Fruit fly (Drosophila melanogaster) whole organism, embryonic: ENCODE data around the gene Patsas.

Experiments used
- ATbp ChIP-seq: fragments of 200-800 bp; sonication (Bioruptor generic); optimal IDR thresholded peaks from 2 replicates; lab custom pipeline; 2017; ENCODE audit warnings: missing biosample characterization, mild to moderate bottlenecking, missing genetic modification characterization, missing genetic modification reagents
- Asciz ChIP-seq: fragments of 200-800 bp; sonication (Bioruptor generic); optimal IDR thresholded peaks from 2 replicates; lab custom pipeline; 2017; ENCODE audit warnings: missing biosample characterization, mild to moderate bottlenecking, missing genetic modification characterization, missing genetic modification reagents
- CG13894 ChIP-seq: fragments of 200-800 bp; sonication (Bioruptor generic); optimal IDR thresholded peaks from 3 replicates; lab custom pipeline; 2018; ENCODE audit warnings: missing biosample characterization, mild to moderate bottlenecking, missing genetic modification characterization, moderate library complexity
- CG14710 ChIP-seq: fragments of 200-800 bp; sonication (Bioruptor generic); optimal IDR thresholded peaks from 3 replicates; lab custom pipeline; 2019; ENCODE audit warnings: missing biosample characterization, mild to moderate bottlenecking, missing genetic modification characterization, moderate library complexity
- CG15479 ChIP-seq: fragments of 200-800 bp; sonication (Bioruptor generic); optimal IDR thresholded peaks from 3 replicates; lab custom pipeline; 2019; ENCODE audit warnings: missing biosample characterization, mild to moderate bottlenecking, missing genetic modification characterization, moderate library complexity
- CG15696 ChIP-seq: fragments of 200-800 bp; sonication (Bioruptor generic); optimal IDR thresholded peaks from 2 replicates; lab custom pipeline; 2019; ENCODE audit warnings: missing biosample characterization, mild to moderate bottlenecking, missing genetic modification characterization, moderate library complexity
- CG16815 ChIP-seq: fragments of 200-800 bp; sonication (Bioruptor generic); optimal IDR thresholded peaks from 3 replicates; lab custom pipeline; 2017; ENCODE audit warnings: missing biosample characterization, mild to moderate bottlenecking, missing genetic modification characterization
- CG17361 ChIP-seq: fragments of 200-800 bp; sonication (Bioruptor generic); IDR thresholded peaks from 3 replicates; pipeline ENCODE4 v1.3.6; 2022; ENCODE audit warnings: missing biosample characterization, missing genetic modification characterization
- CG18476 ChIP-seq: fragments of 200-800 bp; sonication (Bioruptor generic); optimal IDR thresholded peaks from 2 replicates; lab custom pipeline; 2016; ENCODE audit warnings: missing biosample characterization, mild to moderate bottlenecking, missing genetic modification characterization
- CG2875 ChIP-seq: fragments of 200-800 bp; sonication (Bioruptor generic); optimal IDR thresholded peaks from 2 replicates; lab custom pipeline; 2017; ENCODE audit warnings: missing biosample characterization, mild to moderate bottlenecking, missing genetic modification characterization, missing genetic modification reagents
- CG30403 ChIP-seq: fragments of 200-800 bp; sonication (Bioruptor generic); optimal IDR thresholded peaks from 3 replicates; lab custom pipeline; 2016; ENCODE audit warnings: missing biosample characterization, missing genetic modification characterization
- CG3407 ChIP-seq: fragments of 200-800 bp; sonication (Bioruptor generic); optimal IDR thresholded peaks from 2 replicates; lab custom pipeline; 2018; ENCODE audit warnings: missing biosample characterization, mild to moderate bottlenecking, missing genetic modification characterization
- CG4424 ChIP-seq: fragments of 200-800 bp; sonication (Bioruptor generic); optimal IDR thresholded peaks from 3 replicates; lab custom pipeline; 2016; ENCODE audit warnings: missing biosample characterization, missing genetic modification characterization
- CG6254 ChIP-seq: fragments of 200-800 bp; sonication (Bioruptor generic); optimal IDR thresholded peaks from 3 replicates; lab custom pipeline; 2017; ENCODE audit warnings: mild to moderate bottlenecking, missing biosample characterization, missing genetic modification reagents, missing genetic modification characterization
- CG6654 ChIP-seq: fragments of 200-800 bp; sonication (Bioruptor generic); optimal IDR thresholded peaks from 2 replicates; lab custom pipeline; 2017; ENCODE audit warnings: missing biosample characterization, mild to moderate bottlenecking, missing genetic modification characterization
- CG6813 ChIP-seq: fragments of 200-800 bp; sonication (Bioruptor generic); optimal IDR thresholded peaks from 2 replicates; lab custom pipeline; 2017; ENCODE audit warnings: missing biosample characterization, missing genetic modification characterization, mild to moderate bottlenecking, moderate library complexity, missing genetic modification reagents
- CG7556 ChIP-seq: fragments of 200-800 bp; sonication (Bioruptor generic); optimal IDR thresholded peaks from 2 replicates; lab custom pipeline; 2017; ENCODE audit warnings: missing biosample characterization, mild to moderate bottlenecking, missing genetic modification characterization
- CG7839 ChIP-seq: fragments of 200-800 bp; sonication (Bioruptor generic); optimal IDR thresholded peaks from 3 replicates; lab custom pipeline; 2018; ENCODE audit warnings: missing biosample characterization, mild to moderate bottlenecking, missing genetic modification characterization, moderate library complexity
- CG8388 ChIP-seq: fragments of 200-800 bp; sonication (Bioruptor generic); optimal IDR thresholded peaks from 2 replicates; lab custom pipeline; 2019; ENCODE audit warnings: missing biosample characterization, mild to moderate bottlenecking, missing genetic modification characterization, moderate library complexity
- CG9817 ChIP-seq: fragments of 200-800 bp; sonication (Bioruptor generic); optimal IDR thresholded peaks from 2 replicates; lab custom pipeline; 2018; ENCODE audit warnings: missing biosample characterization, mild to moderate bottlenecking, missing genetic modification characterization, moderate library complexity
- CkIIα-i1 ChIP-seq: fragments of 200-800 bp; sonication (Bioruptor generic); IDR thresholded peaks from 2 replicates; pipeline ENCODE4 v1.3.6; 2022; ENCODE audit warnings: missing biosample characterization, missing genetic modification characterization
- CoRest ChIP-seq: fragments of 200-800 bp; sonication (Bioruptor generic); optimal IDR thresholded peaks from 3 replicates; lab custom pipeline; 2018; ENCODE audit warnings: missing biosample characterization, mild to moderate bottlenecking, missing genetic modification characterization, moderate library complexity
- D19A ChIP-seq: fragments of 200-800 bp; optimal IDR thresholded peaks from 3 replicates; lab custom pipeline; 2019; ENCODE audit warnings: missing biosample characterization, mild to moderate bottlenecking, missing genetic modification characterization, moderate library complexity
- HmgZ ChIP-seq: fragments of 200-800 bp; sonication (Bioruptor generic); optimal IDR thresholded peaks from 2 replicates; lab custom pipeline; 2018; ENCODE audit warnings: missing biosample characterization, mild to moderate bottlenecking, missing genetic modification characterization
- Meics ChIP-seq: fragments of 200-800 bp; sonication (Bioruptor generic); optimal IDR thresholded peaks from 2 replicates; lab custom pipeline; 2017; ENCODE audit warnings: missing biosample characterization, mild to moderate bottlenecking, missing genetic modification characterization
- Oli ChIP-seq: fragments of 200-800 bp; sonication (Bioruptor generic); optimal IDR thresholded peaks from 2 replicates; lab custom pipeline; 2018; ENCODE audit warnings: missing biosample characterization, mild to moderate bottlenecking, missing genetic modification characterization, moderate library complexity
- Pdp1 ChIP-seq, 2 experiments: fragments of 200-800 bp; sonication (Bioruptor generic); optimal IDR thresholded peaks; 3 replicates each; lab custom pipeline; 2016; ENCODE audit warnings: missing biosample characterization in 2 of 2, missing genetic modification characterization in 2 of 2, mild to moderate bottlenecking in 1 of 2, moderate library complexity in 1 of 2
- Ptx1 ChIP-seq: fragments of 200-800 bp; sonication (Bioruptor generic); IDR thresholded peaks from 2 replicates; pipeline ENCODE4 v1.3.6; 2022; ENCODE audit warnings: missing biosample characterization, missing genetic modification characterization
- Trl ChIP-seq, 3 experiments: fragments of >200 bp in 2 of 3; fragments of 200-800 bp in 1 of 3; sonication (Bioruptor generic) in 1 of 3; optimal IDR thresholded peaks; 2 replicates in 1 of 3; 3 replicates in 2 of 3; lab custom pipeline; 2016 to 2017; ENCODE audit warnings: missing biosample characterization in 1 of 3, missing genetic modification characterization in 1 of 3
- Xbp1 ChIP-seq: fragments of 200-800 bp; sonication (Bioruptor generic); optimal IDR thresholded peaks from 3 replicates; lab custom pipeline; 2016; ENCODE audit warnings: missing biosample characterization, mild to moderate bottlenecking, missing genetic modification characterization
- Xrp1 ChIP-seq: fragments of 200-800 bp; sonication (Bioruptor generic); IDR thresholded peaks from 2 replicates; pipeline ENCODE4 v1.3.6; 2022; ENCODE audit warnings: missing biosample characterization, missing genetic modification characterization
- croc ChIP-seq: fragments of 200-800 bp; sonication (Bioruptor generic); conservative IDR thresholded peaks from 3 replicates; pipeline ENCODE4 v1.3.6; 2022; ENCODE audit warnings: missing biosample characterization, missing genetic modification characterization
- cwo ChIP-seq: fragments of 200-800 bp; sonication (Bioruptor generic); optimal IDR thresholded peaks from 3 replicates; lab custom pipeline; 2017; ENCODE audit warnings: missing biosample characterization, missing genetic modification characterization, mild to moderate bottlenecking, moderate library complexity, missing genetic modification reagents
- dati ChIP-seq: fragments of 200-800 bp; sonication (Bioruptor generic); IDR thresholded peaks from 2 replicates; pipeline ENCODE4 v1.3.6; 2022; ENCODE audit warnings: missing biosample characterization, missing genetic modification characterization
- disco-r ChIP-seq: fragments of 200-800 bp; sonication (Bioruptor generic); optimal IDR thresholded peaks from 2 replicates; lab custom pipeline; 2016; ENCODE audit warnings: missing biosample characterization, missing genetic modification characterization
- fd96Cb ChIP-seq: fragments of 200-800 bp; sonication (Bioruptor generic); optimal IDR thresholded peaks from 2 replicates; lab custom pipeline; 2018; ENCODE audit warnings: missing biosample characterization, mild to moderate bottlenecking, missing genetic modification characterization, moderate library complexity
- gcm ChIP-seq: fragments of 200-800 bp; sonication (Bioruptor generic); optimal IDR thresholded peaks from 2 replicates; lab custom pipeline; 2019; ENCODE audit warnings: missing biosample characterization, mild to moderate bottlenecking, missing genetic modification characterization, moderate library complexity
- gem ChIP-seq: fragments of 200-800 bp; sonication (Bioruptor generic); optimal IDR thresholded peaks from 2 replicates; lab custom pipeline; 2019; ENCODE audit warnings: missing biosample characterization, mild to moderate bottlenecking, missing genetic modification characterization, moderate library complexity
- grau ChIP-seq: fragments of 200-800 bp; optimal IDR thresholded peaks from 3 replicates; lab custom pipeline; 2019; ENCODE audit warnings: missing biosample characterization, mild to moderate bottlenecking, missing genetic modification characterization, moderate library complexity
- ken ChIP-seq: fragments of 200-800 bp; sonication (Bioruptor generic); IDR thresholded peaks from 3 replicates; pipeline ENCODE4 v1.3.6; 2022; ENCODE audit warnings: missing biosample characterization, missing genetic modification characterization
- nmo ChIP-seq: fragments of 200-800 bp; sonication (Bioruptor generic); optimal IDR thresholded peaks from 2 replicates; lab custom pipeline; 2018; ENCODE audit warnings: missing biosample characterization, mild to moderate bottlenecking, missing genetic modification characterization, moderate library complexity
- nom ChIP-seq: fragments of 200-800 bp; sonication (Bioruptor generic); optimal IDR thresholded peaks from 2 replicates; lab custom pipeline; 2017; ENCODE audit warnings: missing biosample characterization, missing genetic modification characterization, mild to moderate bottlenecking, moderate library complexity, missing genetic modification reagents
- salm ChIP-seq: fragments of 200-800 bp; sonication (Bioruptor generic); optimal IDR thresholded peaks from 2 replicates; lab custom pipeline; 2018; ENCODE audit warnings: missing biosample characterization, mild to moderate bottlenecking, missing genetic modification characterization
- sens ChIP-seq: fragments of 200-800 bp; sonication (Bioruptor generic); peaks from one replicate; lab custom pipeline; 2016; ENCODE audit warnings: missing biosample characterization, missing genetic modification characterization
- trem ChIP-seq: fragments of 200-800 bp; optimal IDR thresholded peaks from 3 replicates; lab custom pipeline; 2019; ENCODE audit warnings: missing biosample characterization, mild to moderate bottlenecking, missing genetic modification characterization, moderate library complexity
- tup ChIP-seq: fragments of 200-800 bp; sonication (Bioruptor generic); optimal IDR thresholded peaks from 2 replicates; lab custom pipeline; 2016; ENCODE audit warnings: missing biosample characterization, mild to moderate bottlenecking, missing genetic modification characterization, moderate library complexity
- zen ChIP-seq: fragments of 200-800 bp; sonication (Bioruptor generic); optimal IDR thresholded peaks from 3 replicates; lab custom pipeline; 2018; ENCODE audit warnings: missing biosample characterization, mild to moderate bottlenecking, missing genetic modification characterization, moderate library complexity

Gene Patsas

dm6 chr2L:12065683-12066386 is 37.2 kb downstream of the Patsas start (continued):
- peak; percentile 23 for TF ChIP-seq trem (tag; lab: Kevin White, UChicago)
- TF ChIP-seq tup (GFP tag; lab: Kevin White, UChicago), result no peak
- no peak for TF ChIP-seq Meics (GFP tag; lab: Kevin White, UChicago)
- 0 out of 3 replicates have a peak, but pooled peaks have one; percentile 8 for TF ChIP-seq ken (GFP tag; lab: Robert Waterston, UW)
- TF ChIP-seq Pdp1 (GFP tag; optimal IDR thresholded peaks at IDR 0.05; lab: Kevin White, UChicago), result peak in 1 of 2 experiments; percentile 72
- TF ChIP-seq HmgZ (tag; lab: Kevin White, UChicago), result no peak
- peak; percentile 27 for TF ChIP-seq Asciz
- TF ChIP-seq CkIIα-i1 (GFP tag; lab: Robert Waterston, UW), result no peak
- no peak for TF ChIP-seq disco-r (GFP tag; lab: Kevin White, UChicago)
- TF ChIP-seq CG6654 (GFP tag; lab: Kevin White, UChicago), result no peak
- TF ChIP-seq CG2875 (GFP tag; lab: Kevin White, UChicago), result peak; percentile 32
- TF ChIP-seq CoRest (tag; lab: Kevin White, UChicago), result peak; percentile 48
- TF ChIP-seq CG17361 (GFP tag; lab: Robert Waterston, UW), result peak; percentile 63
- peak; percentile 75 for TF ChIP-seq sens (GFP tag; lab: Kevin White, UChicago)
- peak; percentile 69 for TF ChIP-seq nmo (GFP tag; lab: Kevin White, UChicago)
- peak; percentile 71 for TF ChIP-seq CG14710 (tag; lab: Kevin White, UChicago)
- peak; percentile 37 for TF ChIP-seq fd96Cb
- TF ChIP-seq Oli (tag; lab: Kevin White, UChicago), result peak; percentile 17
- peak; percentile 52 for TF ChIP-seq CG7839 (tag; lab: Kevin White, UChicago)
- TF ChIP-seq CG7556, result peak; percentile 38
- TF ChIP-seq CG15479 (GFP tag; lab: Kevin White, UChicago), result no peak
- peak; percentile 35 for TF ChIP-seq CG6813 (GFP tag; lab: Kevin White, UChicago)
- TF ChIP-seq cwo, result no peak
- peak; percentile 5 for TF ChIP-seq zen (tag; lab: Kevin White, UChicago)
- peak in 1 of 2 experiments; percentile 39 for TF ChIP-seq Trl (optimal IDR thresholded peaks at IDR 0.05; lab: Kevin White, UChicago)
- no peak for TF ChIP-seq Trl (GFP tag; optimal IDR thresholded peaks at IDR 0.05; lab: Kevin White, UChicago)
- TF ChIP-seq Xrp1 (GFP tag; lab: Robert Waterston, UW), result peak; percentile 75
- peak; percentile 45 for TF ChIP-seq grau (tag; lab: Kevin White, UChicago)
- TF ChIP-seq croc (GFP tag; lab: Robert Waterston, UW), result peak; percentile 38; the same call in 1 of the 3 replicates
- peak; percentile 38 for TF ChIP-seq ATbp (GFP tag; lab: Kevin White, UChicago)
- no peak for TF ChIP-seq Xbp1 (GFP tag; lab: Kevin White, UChicago)
- TF ChIP-seq CG16815 (GFP tag; lab: Kevin White, UChicago), result peak; percentile 33
- no peak for TF ChIP-seq dati (GFP tag; lab: Robert Waterston, UW)
- TF ChIP-seq CG8388 (GFP tag; lab: Kevin White, UChicago), result peak; percentile 55
- peak; percentile 55 for TF ChIP-seq D19A (tag; lab: Kevin White, UChicago)
- TF ChIP-seq Ptx1 (GFP tag; lab: Robert Waterston, UW), result 0 out of 2 replicates have a peak, but pooled peaks have one; percentile 5
- peak; percentile 52 for TF ChIP-seq gcm (GFP tag; lab: Kevin White, UChicago)
- TF ChIP-seq salm, result peak; percentile 4
- TF ChIP-seq CG18476, result peak; percentile 92
- peak; percentile 26 for TF ChIP-seq CG4424 (GFP tag; lab: Kevin White, UChicago)
- no peak for TF ChIP-seq CG13894 (tag; lab: Kevin White, UChicago)
- peak; percentile 86 for TF ChIP-seq nom (GFP tag; lab: Kevin White, UChicago)
- peak; percentile 6 for TF ChIP-seq CG3407 (GFP tag; lab: Kevin White, UChicago)
- peak; percentile 69 for TF ChIP-seq CG6254 (GFP tag; lab: Kevin White, UChicago)
- peak; percentile 75 for TF ChIP-seq gem
- no peak for TF ChIP-seq CG9817 (tag; lab: Kevin White, UChicago)
- TF ChIP-seq CG30403 (GFP tag; lab: Kevin White, UChicago), result peak; percentile 11
- TF ChIP-seq CG15696 (tag; lab: Kevin White, UChicago), result peak; percentile 87
